Worm (Caenorhabditis elegans) whole organism, early embryonic: ENCODE measurements around the gene F44E2.6.

Experiments
- B0310.2 ChIP-seq: sonication (generic microtip); optimal IDR thresholded peaks from 2 replicates; lab custom pipeline; 2016; ENCODE audit warnings: mild to moderate bottlenecking, missing genetic modification characterization, missing compliant biosample characterization
- F13C5.2 ChIP-seq: sonication (generic microtip); optimal IDR thresholded peaks from 2 replicates; lab custom pipeline; 2017; ENCODE audit warnings: mild to moderate bottlenecking, missing genetic modification characterization, inconsistent platforms, missing compliant biosample characterization
- ama-1 ChIP-seq: fragments of 150-350 bp; optimal IDR thresholded peaks from 2 replicates; lab custom pipeline; 2014
- ceh-36 ChIP-seq: sonication (generic microtip); optimal IDR thresholded peaks from 2 replicates; lab custom pipeline; 2016; ENCODE audit warnings: missing genetic modification characterization, inconsistent platforms, missing compliant biosample characterization
- ets-7 ChIP-seq: sonication (generic microtip); optimal IDR thresholded peaks from 2 replicates; lab custom pipeline; 2016; ENCODE audit warnings: missing genotype, missing genetic modification characterization, missing compliant biosample characterization
- flt-1 ChIP-seq: fragments of 200-800 bp; sonication (Bioruptor generic); IDR thresholded peaks from 2 replicates; pipeline ENCODE4 v1.3.6; 2022; ENCODE audit warnings: missing genetic modification characterization, missing compliant biosample characterization
- hmbx-1 ChIP-seq: sonication (generic microtip); optimal IDR thresholded peaks from 2 replicates; lab custom pipeline; 2016; ENCODE audit warnings: mild to moderate bottlenecking, missing genetic modification characterization, missing compliant biosample characterization
- hnd-1 ChIP-seq: sonication (generic microtip); optimal IDR thresholded peaks from 2 replicates; lab custom pipeline; 2016; ENCODE audit warnings: missing genetic modification characterization, missing compliant biosample characterization
- scrt-1 ChIP-seq: fragments of 200-800 bp; sonication (Bioruptor generic); IDR thresholded peaks from 2 replicates; pipeline ENCODE4 v1.3.6; 2022; ENCODE audit warnings: missing genetic modification characterization, missing compliant biosample characterization
- sea-1 ChIP-seq: fragments of 200-800 bp; sonication (Bioruptor generic); conservative IDR thresholded peaks from 2 replicates; pipeline ENCODE4 v1.3.6; 2022; ENCODE audit warnings: missing genetic modification characterization, missing compliant biosample characterization
- tbx-11 ChIP-seq: fragments of 200-800 bp; sonication (Bioruptor generic); IDR thresholded peaks from 2 replicates; pipeline ENCODE4 v1.3.6; 2022; ENCODE audit warnings: missing genetic modification characterization, missing compliant biosample characterization

ce11 chrIII:8800796-8801083 lies 44.3 kb downstream of the F44E2.6 start:
- TF ChIP-seq flt-1 (GFP tag; lab: Robert Waterston, UW) (no peak), B0310.2 (tag; lab: Kevin White, UChicago) (no peak), scrt-1 (GFP tag; lab: Robert Waterston, UW) (no peak), tbx-11 (no peak), hnd-1 (tag; lab: Kevin White, UChicago) (no peak), sea-1 (GFP tag; lab: Robert Waterston, UW) (no peak), ets-7 (no peak), ceh-36 (tag; lab: Kevin White, UChicago) (no peak), F13C5.2 (tag; lab: Kevin White, UChicago) (no peak), hmbx-1 (tag; lab: Kevin White, UChicago) (no peak), ama-1 (no peak)
